Worm (Caenorhabditis elegans) whole organism, L4/young adult: ENCODE data around the gene mdh-2.

Experiments used
- W03F9.2 ChIP-seq: fragments of 150-350 bp; optimal IDR thresholded peaks from 2 replicates; lab custom pipeline; 2014; ENCODE audit warnings: missing biosample characterization, missing genetic modification characterization
- dao-5 ChIP-seq: sonication (generic microtip); optimal IDR thresholded peaks from 2 replicates; lab custom pipeline; 2016; ENCODE audit warnings: missing genotype, missing genetic modification characterization, moderate library complexity, missing compliant biosample characterization
- him-1 ChIP-seq: sonication (generic microtip); optimal IDR thresholded peaks from 2 replicates; lab custom pipeline; 2016; ENCODE audit warnings: missing genotype, missing genetic modification reagents, missing genetic modification characterization, missing compliant biosample characterization

mdh-2 gene

DNA sequence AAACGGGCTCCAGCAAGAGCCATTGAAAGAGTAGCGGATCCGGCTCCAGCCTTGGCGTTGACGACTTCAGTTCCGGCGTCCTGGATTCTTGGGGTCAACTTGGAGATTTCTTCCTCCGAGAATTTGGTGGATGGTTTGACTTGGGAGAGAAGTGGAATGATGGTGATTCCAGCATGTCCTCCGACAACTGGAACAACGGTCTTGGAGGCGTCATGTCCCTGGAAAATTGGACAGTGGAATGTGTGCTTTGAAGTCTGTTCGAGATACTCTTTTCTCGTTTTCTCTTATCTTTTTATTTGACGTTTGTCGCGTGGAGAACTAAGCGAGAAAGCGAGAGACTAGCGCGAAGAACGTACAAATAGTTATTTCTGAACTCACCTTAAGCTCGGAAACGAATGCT is 839 bp downstream of the mdh-2 start:
- TF ChIP-seq dao-5 (tag; lab: Kevin White, UChicago) (no peak), him-1 (tag; lab: Kevin White, UChicago) (no peak), W03F9.2 (no peak)

ce11 chrIII:6606641-6607040 is 1.3 kb downstream of the mdh-2 start:
- TF ChIP-seq him-1 (tag; lab: Kevin White, UChicago) (no peak), W03F9.2 (no peak), dao-5 (tag; lab: Kevin White, UChicago) (no peak)

- TF ChIP-seq him-1 (tag; lab: Kevin White, UChicago) (peak; percentile 60), W03F9.2 (peak; percentile 79), dao-5 (tag; lab: Kevin White, UChicago) (peak; percentile 52)
Measured at ce11 chrIII:6606022-6606467, 1.9 kb downstream of the mdh-2 start.

- no peak for TF ChIP-seq him-1 (tag; lab: Kevin White, UChicago)
- TF ChIP-seq W03F9.2 = no peak
Measured at ce11 chrIII:6605442-6605992, 2.4 kb downstream of the mdh-2 start.

- TF ChIP-seq him-1 (tag; lab: Kevin White, UChicago) (no peak), W03F9.2 (no peak), dao-5 (tag; lab: Kevin White, UChicago) (no peak)
Measured at ce11 chrIII:6604317-6604716, 3.6 kb downstream of the mdh-2 start.

DNA sequence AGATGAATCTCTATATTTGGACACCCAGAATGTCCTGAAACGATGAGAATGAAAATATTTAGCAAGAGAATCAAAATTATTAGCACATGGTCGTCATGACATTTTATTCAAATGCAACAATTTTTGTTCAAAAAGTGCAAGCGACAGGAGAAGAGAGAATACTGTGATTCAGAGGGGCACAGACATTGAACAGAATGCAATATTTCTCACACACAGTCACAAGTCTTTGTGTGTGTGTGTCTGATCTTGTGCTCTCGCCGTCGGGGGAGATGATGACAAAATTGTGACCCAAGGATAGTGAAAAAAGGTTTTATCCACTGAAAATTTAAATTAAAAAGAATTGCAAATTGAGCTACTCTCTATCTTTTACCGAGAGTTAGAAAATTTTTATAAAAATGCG is 4.7 kb downstream of the mdh-2 start:
- TF ChIP-seq W03F9.2 (no peak), dao-5 (tag; lab: Kevin White, UChicago) (no peak), him-1 (tag; lab: Kevin White, UChicago) (no peak)

DNA sequence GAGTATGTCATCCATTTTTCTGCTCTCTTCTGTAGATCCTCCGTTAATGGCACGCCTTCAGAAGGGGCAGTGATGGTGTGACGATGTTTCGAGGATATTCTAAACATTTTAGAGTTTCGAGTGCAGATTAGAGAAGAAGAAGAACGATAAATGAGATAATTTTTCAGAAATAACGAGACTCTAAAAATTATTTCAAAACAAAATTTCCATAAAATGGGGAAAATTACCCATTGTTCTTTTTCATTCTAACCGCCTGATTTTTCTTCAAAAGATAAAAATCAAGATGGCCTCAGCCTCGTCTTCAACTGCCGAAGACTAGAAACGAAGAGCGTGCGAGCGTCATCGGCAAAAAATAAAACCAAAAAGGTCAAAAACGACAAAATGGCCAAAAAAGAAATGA is 6.8 kb downstream of the mdh-2 start, which contains the start of gene let-765:
TSS of gene let-765 (minus strand) at position 101 of the 400 bp plus-strand sequence.
- TF ChIP-seq W03F9.2 = no peak
- TF ChIP-seq him-1 (tag; lab: Kevin White, UChicago) = no peak

DNA sequence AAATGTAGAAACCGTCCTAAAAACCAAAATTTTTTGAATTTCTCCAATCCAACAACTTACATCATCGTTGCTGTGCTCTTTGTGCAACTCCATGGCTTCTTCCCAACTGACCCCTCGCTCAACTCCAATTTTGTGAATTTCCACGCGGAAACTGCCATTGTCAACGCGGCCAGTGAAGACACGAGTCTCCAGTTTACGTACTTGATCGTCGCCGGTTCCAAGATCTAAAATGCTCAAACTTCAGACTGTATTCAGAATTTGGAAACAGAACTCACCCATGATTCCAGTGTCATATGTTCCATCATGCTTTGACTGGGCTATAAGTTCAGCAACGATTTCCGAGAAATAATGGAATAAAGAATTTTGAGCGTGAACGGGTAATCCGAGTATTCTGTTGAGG is 13.8 kb downstream of the mdh-2 start:
- no peak for TF ChIP-seq dao-5 (tag; lab: Kevin White, UChicago)

DNA sequence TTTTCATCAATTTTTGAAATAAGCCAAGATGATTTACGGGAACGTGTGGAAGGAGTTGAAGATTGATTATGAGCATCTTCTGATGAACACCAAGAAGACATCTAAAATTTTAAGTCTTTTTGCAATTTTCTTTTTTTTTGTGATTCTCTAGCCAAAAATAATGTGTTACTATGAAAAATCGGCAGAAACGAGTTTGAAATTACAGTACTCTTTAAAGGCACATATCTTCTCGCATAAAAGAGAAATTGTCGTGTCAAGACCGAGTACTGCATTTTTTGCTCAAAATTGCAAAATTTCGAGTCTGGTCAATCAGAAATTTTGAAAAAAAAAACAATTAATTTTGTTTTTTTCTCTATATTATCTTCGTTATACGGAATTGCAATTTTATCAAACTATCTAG is 15.8 kb downstream of the mdh-2 start, which contains the start of gene F20H11.1:
TSS of gene F20H11.1 (minus strand) at position 101 of the 400 bp plus-strand sequence.
- TF ChIP-seq dao-5 (tag; lab: Kevin White, UChicago) = no peak

DNA sequence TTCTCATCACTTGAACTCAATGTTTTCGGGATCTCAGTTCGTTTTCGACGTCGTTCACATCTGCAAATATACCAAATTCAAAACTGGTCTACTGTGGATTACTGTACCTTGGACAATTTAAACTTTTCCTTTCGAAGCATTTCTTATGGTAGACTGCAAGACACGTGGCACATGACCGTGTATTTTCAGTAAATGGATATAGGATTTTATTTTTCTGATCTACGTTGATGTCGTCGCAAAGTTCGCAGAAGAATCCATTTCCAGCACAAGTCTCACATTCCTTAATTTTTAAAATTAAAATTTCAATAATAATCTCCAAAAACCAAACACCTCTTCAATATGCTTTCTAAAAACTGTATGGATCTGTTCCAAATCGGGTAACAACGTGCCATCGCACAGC is 18.4 kb downstream of the mdh-2 start:
- TF ChIP-seq dao-5 (tag; lab: Kevin White, UChicago) (no peak), W03F9.2 (no peak), him-1 (tag; lab: Kevin White, UChicago) (no peak)

DNA sequence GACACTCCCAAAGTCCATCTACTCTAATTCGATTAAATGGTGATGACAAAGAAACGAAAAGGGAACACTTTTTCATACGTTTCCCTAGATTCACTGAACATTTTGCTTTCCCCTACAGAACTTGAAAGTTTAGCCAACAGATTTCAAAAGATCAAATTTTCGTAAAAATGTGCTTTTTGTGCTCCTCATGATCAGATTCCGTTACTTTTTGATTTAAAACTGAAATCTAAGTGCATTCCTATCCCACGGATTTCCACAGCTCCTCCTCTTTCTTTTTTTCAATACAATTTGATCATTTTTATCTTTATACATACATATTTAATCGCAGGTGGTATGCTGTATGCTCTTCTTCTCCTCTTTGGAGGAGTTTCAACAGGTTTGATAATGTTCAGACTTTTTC is 20.3 kb downstream of the mdh-2 start, which contains the start of gene ddo-3:
TSS of gene ddo-3 (plus strand) at position 301 of the 400 bp plus-strand sequence.
- TF ChIP-seq dao-5 (tag; lab: Kevin White, UChicago) (no peak), him-1 (tag; lab: Kevin White, UChicago) (no peak), W03F9.2 (no peak)

- TF ChIP-seq dao-5 (tag; lab: Kevin White, UChicago) = no peak
- TF ChIP-seq him-1 (tag; lab: Kevin White, UChicago) = no peak
- no peak for TF ChIP-seq W03F9.2
Measured at ce11 chrIII:6581585-6581984, 26.3 kb downstream of the mdh-2 start, which contains the start of gene acr-21. Gene acr-21, plus strand, starts transcription at chrIII:6581885.

ce11 chrIII:6579398-6579797 is 28.5 kb downstream of the mdh-2 start, which contains the start of gene F27B3.8:
Gene F27B3.8, plus strand, starts transcription at chrIII:6579698.
- TF ChIP-seq W03F9.2 = no peak
- TF ChIP-seq him-1 (tag; lab: Kevin White, UChicago) = no peak
- TF ChIP-seq dao-5 (tag; lab: Kevin White, UChicago) = no peak

ce11 chrIII:6578505-6578904 is 29.4 kb downstream of the mdh-2 start, which contains the start of gene F27B3.6:
Gene F27B3.6, minus strand, starts transcription at chrIII:6578605.
- TF ChIP-seq W03F9.2 = no peak
- no peak for TF ChIP-seq dao-5 (tag; lab: Kevin White, UChicago)
- no peak for TF ChIP-seq him-1 (tag; lab: Kevin White, UChicago)

DNA sequence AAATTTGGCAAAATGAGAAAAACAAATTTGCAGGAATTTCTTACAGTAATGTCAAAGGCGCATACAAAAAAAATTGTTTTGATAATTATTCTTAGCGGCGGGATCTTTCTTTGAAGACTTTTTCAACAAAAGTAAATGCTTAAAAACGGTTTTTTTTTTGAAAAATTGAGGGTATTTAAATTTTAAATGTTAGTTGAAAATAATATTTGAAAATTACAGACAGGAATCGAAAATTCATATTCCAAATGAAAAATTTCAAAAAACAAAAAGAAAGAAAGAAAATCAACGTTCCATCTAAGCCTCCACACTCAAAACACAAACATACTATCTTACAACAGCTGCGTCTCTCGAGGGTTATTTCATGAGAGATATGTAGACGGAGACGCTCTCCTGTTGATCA is 30.7 kb downstream of the mdh-2 start:
- TF ChIP-seq dao-5 (tag; lab: Kevin White, UChicago) (no peak), W03F9.2 (no peak), him-1 (tag; lab: Kevin White, UChicago) (no peak)
